Worm (Caenorhabditis elegans): ENCODE data around the gene F44F4.15.

- no peak for TF ChIP-seq efl-1 (GFP tag; optimal IDR thresholded peaks at IDR 0.05)
- TF ChIP-seq dpl-1 (GFP tag; optimal IDR thresholded peaks at IDR 0.05): no peak
- TF ChIP-seq rec-8 (tag; optimal IDR thresholded peaks at IDR 0.05): no peak
- TF ChIP-seq lin-26 (GFP tag; IDR thresholded peaks at IDR 0.05): no peak
- TF ChIP-seq F57C9.4 (tag; optimal IDR thresholded peaks at IDR 0.05): no peak
- TF ChIP-seq unc-62 (GFP tag; optimal IDR thresholded peaks at IDR 0.05): no peak
- no peak for TF ChIP-seq sdz-38 (tag; optimal IDR thresholded peaks at IDR 0.05)
- TF ChIP-seq snpc-4 (GFP tag; optimal IDR thresholded peaks at IDR 0.05): no peak
- TF ChIP-seq snpc-4 (tag; optimal IDR thresholded peaks at IDR 0.05): no peak
- no peak for TF ChIP-seq Y53F4B.3 (GFP tag; IDR thresholded peaks at IDR 0.05)
- no peak for TF ChIP-seq ceh-91 (GFP tag; IDR thresholded peaks at IDR 0.05)
- no peak for TF ChIP-seq mes-4 (tag; optimal IDR thresholded peaks at IDR 0.05)
Measured at ce11 chrII:10964748-10965147, 50.3 kb downstream of the F44F4.15 start.
